Worm (Caenorhabditis elegans) whole organism, young adult: ENCODE measurements around the gene C01G10.1.

Source experiments
- B0035.1 ChIP-seq: sonication (generic microtip); optimal IDR thresholded peaks from 2 replicates; lab custom pipeline; 2016; ENCODE audit warnings: missing genetic modification characterization, mild to moderate bottlenecking, missing compliant biosample characterization, missing genotype, missing genetic modification reagents
- B0261.1 ChIP-seq: sonication (generic microtip); optimal IDR thresholded peaks from 2 replicates; lab custom pipeline; 2016; ENCODE audit warnings: mild to moderate bottlenecking, missing genetic modification characterization, moderate library complexity, missing compliant biosample characterization
- C17E4.6 ChIP-seq: fragments of 200-800 bp; sonication (Bioruptor generic); IDR thresholded peaks from 2 replicates; pipeline ENCODE4 v1.3.6; 2022; ENCODE audit warnings: missing genetic modification reagents, missing genetic modification characterization, missing compliant biosample characterization
- D2030.7 ChIP-seq: fragments of 200-800 bp; sonication (Bioruptor generic); IDR thresholded peaks from 2 replicates; pipeline ENCODE4 v1.3.6; 2022; ENCODE audit warnings: missing genetic modification reagents, missing genetic modification characterization, missing compliant biosample characterization
- F10E7.11 ChIP-seq: sonication (generic microtip); optimal IDR thresholded peaks from 2 replicates; lab custom pipeline; 2017; ENCODE audit warnings: mild to moderate bottlenecking, missing genetic modification characterization, moderate library complexity, missing compliant biosample characterization
- F22D6.2 ChIP-seq: sonication (generic microtip); optimal IDR thresholded peaks from 2 replicates; lab custom pipeline; 2016; ENCODE audit warnings: mild to moderate bottlenecking, missing genetic modification characterization, missing compliant biosample characterization
- F23B12.7 ChIP-seq: sonication (generic microtip); optimal IDR thresholded peaks from 2 replicates; lab custom pipeline; 2017; ENCODE audit warnings: missing genetic modification characterization, mild to moderate bottlenecking, missing compliant biosample characterization, antibody characterized with exemption, moderate library complexity; ENCODE audit not compliant: insufficient read depth
- F33H1.4 ChIP-seq: fragments of 200-800 bp; sonication (Bioruptor generic); IDR thresholded peaks from 2 replicates; pipeline ENCODE4 v1.3.6; 2022; ENCODE audit warnings: missing genetic modification reagents, missing genetic modification characterization, missing compliant biosample characterization
- F39B2.1 ChIP-seq: fragments of 200-800 bp; sonication (Bioruptor generic); IDR thresholded peaks from 2 replicates; pipeline ENCODE4 v1.3.6; 2022; ENCODE audit warnings: missing genetic modification reagents, missing genetic modification characterization, missing compliant biosample characterization
- F49E8.2 ChIP-seq: sonication (generic microtip); optimal IDR thresholded peaks from 3 replicates; lab custom pipeline; 2017; ENCODE audit warnings: missing genetic modification characterization, mild to moderate bottlenecking, missing compliant biosample characterization, antibody characterized with exemption, moderate library complexity; ENCODE audit not compliant: insufficient read depth
- F57C9.4 ChIP-seq: sonication (generic microtip); optimal IDR thresholded peaks from 2 replicates; lab custom pipeline; 2017; ENCODE audit warnings: mild to moderate bottlenecking, missing genetic modification characterization, missing compliant biosample characterization
- K12H6.12 ChIP-seq: fragments of 200-800 bp; sonication (Bioruptor generic); optimal IDR thresholded peaks from 2 replicates; lab custom pipeline; 2018; ENCODE audit warnings: mild to moderate bottlenecking, missing genetic modification characterization, missing compliant biosample characterization
- T26A5.8 ChIP-seq: sonication (generic microtip); optimal IDR thresholded peaks from 2 replicates; lab custom pipeline; 2016; ENCODE audit warnings: missing genetic modification characterization, missing compliant biosample characterization
- Y53G8AR.9 ChIP-seq: fragments of 200-800 bp; sonication (Bioruptor generic); conservative IDR thresholded peaks from 2 replicates; pipeline ENCODE4 v1.3.6; 2022; ENCODE audit warnings: missing genetic modification reagents, missing genetic modification characterization, missing compliant biosample characterization
- Y79H2A.3 ChIP-seq: fragments of 200-800 bp; sonication (Bioruptor generic); conservative IDR thresholded peaks from 2 replicates; pipeline ENCODE4 v1.3.6; 2022; ENCODE audit warnings: missing genetic modification reagents, missing genetic modification characterization, missing compliant biosample characterization
- akir-1 ChIP-seq: fragments of 200-800 bp; sonication (Bioruptor generic); optimal IDR thresholded peaks from 2 replicates; lab custom pipeline; 2018; ENCODE audit warnings: mild to moderate bottlenecking, missing genetic modification characterization, moderate library complexity, missing compliant biosample characterization
- aptf-2 ChIP-seq: fragments of 200-800 bp; sonication (Bioruptor generic); conservative IDR thresholded peaks from 2 replicates; pipeline ENCODE4 v1.3.6; 2022; ENCODE audit warnings: missing genetic modification reagents, missing genetic modification characterization, missing compliant biosample characterization
- athp-1 ChIP-seq: sonication (generic microtip); optimal IDR thresholded peaks from 2 replicates; lab custom pipeline; 2017; ENCODE audit warnings: mild to moderate bottlenecking, missing genetic modification characterization, missing compliant biosample characterization
- cebp-2 ChIP-seq: fragments of 200-800 bp; sonication (Bioruptor generic); IDR thresholded peaks from 2 replicates; pipeline ENCODE4 v1.3.6; 2022; ENCODE audit warnings: missing genetic modification characterization, missing compliant biosample characterization
- ceh-40 ChIP-seq: fragments of 200-800 bp; sonication (Bioruptor generic); IDR thresholded peaks from 2 replicates; pipeline ENCODE4 v1.3.6; 2022; ENCODE audit warnings: missing genetic modification characterization, missing compliant biosample characterization
- ceh-58 ChIP-seq: fragments of 200-800 bp; sonication (Bioruptor generic); IDR thresholded peaks from 2 replicates; pipeline ENCODE4 v1.3.6; 2022; ENCODE audit warnings: missing genetic modification characterization, missing compliant biosample characterization
- die-1 ChIP-seq: sonication (generic microtip); optimal IDR thresholded peaks from 2 replicates; lab custom pipeline; 2016; ENCODE audit warnings: missing genotype, mild to moderate bottlenecking, missing genetic modification characterization, missing compliant biosample characterization
- dox-1 ChIP-seq: fragments of 200-800 bp; sonication (Bioruptor generic); IDR thresholded peaks from 2 replicates; pipeline ENCODE4 v1.3.6; 2022; ENCODE audit warnings: missing genetic modification reagents, missing genetic modification characterization, missing compliant biosample characterization
- egl-44 ChIP-seq: fragments of 200-800 bp; sonication (Bioruptor generic); IDR thresholded peaks from 2 replicates; pipeline ENCODE4 v1.3.6; 2022; ENCODE audit warnings: missing genetic modification reagents, missing genetic modification characterization, missing compliant biosample characterization
- ekl-4 ChIP-seq: fragments of 200-800 bp; sonication (Bioruptor generic); IDR thresholded peaks from 2 replicates; pipeline ENCODE4 v1.3.6; 2022; ENCODE audit warnings: missing genetic modification reagents, missing genetic modification characterization, missing compliant biosample characterization
- gei-17 ChIP-seq: fragments of 200-800 bp; sonication (Bioruptor generic); optimal IDR thresholded peaks from 2 replicates; lab custom pipeline; 2018; ENCODE audit warnings: mild to moderate bottlenecking, missing genetic modification characterization, missing compliant biosample characterization
- hmg-20 ChIP-seq: fragments of 200-800 bp; sonication (Bioruptor generic); IDR thresholded peaks from 2 replicates; pipeline ENCODE4 v1.3.6; 2022; ENCODE audit warnings: missing genetic modification reagents, missing genetic modification characterization, missing compliant biosample characterization
- hrde-1 ChIP-seq: sonication (generic microtip); optimal IDR thresholded peaks from 2 replicates; lab custom pipeline; 2016; ENCODE audit warnings: missing genetic modification characterization, mild to moderate bottlenecking, missing compliant biosample characterization, moderate library complexity, missing genotype, missing genetic modification reagents, borderline replicate concordance
- lag-1 ChIP-seq: fragments of 200-800 bp; sonication (Bioruptor generic); IDR thresholded peaks from 2 replicates; pipeline ENCODE4 v1.3.6; 2022; ENCODE audit warnings: missing genetic modification reagents, missing genetic modification characterization, missing compliant biosample characterization
- let-526 ChIP-seq: fragments of 200-800 bp; sonication (Bioruptor generic); IDR thresholded peaks from 2 replicates; pipeline ENCODE4 v1.3.6; 2022; ENCODE audit warnings: missing genetic modification reagents, missing genetic modification characterization, missing compliant biosample characterization
- let-607 ChIP-seq, 2 experiments: fragments of 200-800 bp in 1 of 2; sonication (Bioruptor generic) in 1 of 2; sonication (generic microtip) in 1 of 2; optimal IDR thresholded peaks; 2 replicates each; lab custom pipeline; 2016 to 2018; ENCODE audit warnings: mild to moderate bottlenecking in 2 of 2, missing compliant biosample characterization in 2 of 2, missing genetic modification characterization in 2 of 2, moderate library complexity in 2 of 2, missing genotype in 1 of 2
- lin-40 ChIP-seq: sonication (generic microtip); optimal IDR thresholded peaks from 2 replicates; lab custom pipeline; 2016; ENCODE audit warnings: missing genetic modification characterization, mild to moderate bottlenecking, missing compliant biosample characterization, missing genotype, missing genetic modification reagents
- lir-1 ChIP-seq: fragments of 200-800 bp; sonication (Bioruptor generic); conservative IDR thresholded peaks from 2 replicates; pipeline ENCODE4 v1.3.6; 2022; ENCODE audit warnings: missing genetic modification reagents, missing genetic modification characterization, missing compliant biosample characterization
- madf-10 ChIP-seq: sonication (generic microtip); optimal IDR thresholded peaks from 2 replicates; lab custom pipeline; 2016; ENCODE audit warnings: mild to moderate bottlenecking, missing genetic modification characterization, missing compliant biosample characterization
- madf-3 ChIP-seq: fragments of 200-800 bp; sonication (Bioruptor generic); IDR thresholded peaks from 2 replicates; pipeline ENCODE4 v1.3.6; 2022; ENCODE audit warnings: missing genetic modification reagents, missing genetic modification characterization, missing compliant biosample characterization
- nfya-2 ChIP-seq: fragments of 200-800 bp; sonication (Bioruptor generic); IDR thresholded peaks from 2 replicates; pipeline ENCODE4 v1.3.6; 2022; ENCODE audit warnings: missing genetic modification reagents, missing genetic modification characterization, missing compliant biosample characterization
- nhr-179 ChIP-seq: sonication (generic microtip); optimal IDR thresholded peaks from 2 replicates; lab custom pipeline; 2016; ENCODE audit warnings: mild to moderate bottlenecking, missing genetic modification characterization, missing compliant biosample characterization
- pha-4 ChIP-seq: fragments of 150-350 bp; sonication (generic microtip); optimal IDR thresholded peaks from 2 replicates; lab custom pipeline; 2014; ENCODE audit warnings: missing biosample characterization, missing genetic modification reagents, missing genetic modification characterization
- repo-1 ChIP-seq: sonication (generic microtip); optimal IDR thresholded peaks from 2 replicates; lab custom pipeline; 2017; ENCODE audit warnings: mild to moderate bottlenecking, missing genetic modification characterization, missing compliant biosample characterization
- sea-2 ChIP-seq: fragments of 200-800 bp; sonication (Bioruptor generic); IDR thresholded peaks from 2 replicates; pipeline ENCODE4 v1.3.6; 2022; ENCODE audit warnings: missing genetic modification characterization, missing compliant biosample characterization
- snpc-4 ChIP-seq, 5 experiments: fragments of 150-350 bp in 1 of 5; sonication (generic microtip) in 4 of 5; optimal IDR thresholded peaks; 2 replicates each; lab custom pipeline; 2014 to 2018; ENCODE audit warnings: missing genetic modification characterization in 5 of 5, missing biosample characterization in 3 of 5, antibody characterized with exemption in 2 of 5, mild to moderate bottlenecking in 2 of 5, missing compliant biosample characterization in 2 of 5, missing genotype in 2 of 5, moderate library complexity in 2 of 5, missing genetic modification reagents in 1 of 5
- unc-130 ChIP-seq: sonication (generic microtip); optimal IDR thresholded peaks from 2 replicates; lab custom pipeline; 2016; ENCODE audit warnings: missing genetic modification reagents, missing genetic modification characterization, missing compliant biosample characterization
- ztf-18 ChIP-seq: sonication (generic microtip); optimal IDR thresholded peaks from 2 replicates; lab custom pipeline; 2016; ENCODE audit warnings: missing genotype, mild to moderate bottlenecking, missing genetic modification characterization, missing compliant biosample characterization
- ztf-22 ChIP-seq: fragments of 200-800 bp; sonication (Bioruptor generic); optimal IDR thresholded peaks from 2 replicates; lab custom pipeline; 2018; ENCODE audit warnings: mild to moderate bottlenecking, missing genetic modification characterization, moderate library complexity, missing compliant biosample characterization
- ztf-25 ChIP-seq: fragments of 200-800 bp; sonication (Bioruptor generic); IDR thresholded peaks from 2 replicates; pipeline ENCODE4 v1.3.6; 2022; ENCODE audit warnings: missing genetic modification reagents, missing genetic modification characterization, missing compliant biosample characterization
- ztf-28 ChIP-seq: fragments of 200-800 bp; sonication (Bioruptor generic); IDR thresholded peaks from 2 replicates; pipeline ENCODE4 v1.3.6; 2022; ENCODE audit warnings: missing genetic modification reagents, missing genetic modification characterization, missing compliant biosample characterization
- ztf-3 ChIP-seq: fragments of 200-800 bp; sonication (Bioruptor generic); optimal IDR thresholded peaks from 2 replicates; lab custom pipeline; 2018; ENCODE audit warnings: mild to moderate bottlenecking, missing genetic modification characterization, missing compliant biosample characterization
- ztf-6 ChIP-seq: fragments of 200-800 bp; sonication (Bioruptor generic); IDR thresholded peaks from 2 replicates; pipeline ENCODE4 v1.3.6; 2022; ENCODE audit warnings: missing genetic modification reagents, missing genetic modification characterization, missing compliant biosample characterization

The C01G10.1 gene

DNA sequence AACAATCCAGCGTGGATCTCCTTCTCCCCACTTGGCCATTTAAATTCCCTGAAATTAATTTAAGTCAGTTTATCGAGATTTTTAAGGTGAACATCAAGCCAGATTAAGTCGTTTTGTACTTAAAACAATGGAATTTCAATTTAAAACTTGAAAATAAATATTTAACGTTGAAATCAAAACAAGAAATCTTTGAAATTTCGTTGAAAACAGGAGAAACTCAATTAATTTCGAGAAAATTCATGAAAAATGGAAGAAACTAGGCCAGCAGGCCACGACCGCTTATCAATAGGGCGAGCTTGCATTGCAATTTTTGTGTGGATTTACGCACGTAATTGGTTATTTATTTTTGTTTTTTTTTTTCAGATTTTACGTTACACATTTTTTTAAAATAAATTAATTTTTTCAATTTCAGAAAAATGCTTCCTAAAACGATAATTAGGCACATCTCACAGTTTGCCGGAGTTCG lies 14.2 kb upstream of the C01G10.1 start, which contains the start of the genes ahsa-1 and C01G10.7 (continued):
- peak; percentile 49 for TF ChIP-seq ztf-22
- TF ChIP-seq lag-1 (GFP tag; lab: Robert Waterston, UW) = no peak
- peak; percentile 87 for TF ChIP-seq madf-10 (tag; lab: Kevin White, UChicago)
- peak; percentile 83 for TF ChIP-seq ztf-6 (GFP tag; lab: Robert Waterston, UW)
- TF ChIP-seq B0261.1 (tag; lab: Kevin White, UChicago) = peak; percentile 37
- peak; percentile 93 for TF ChIP-seq ztf-28 (GFP tag; lab: Robert Waterston, UW)
- TF ChIP-seq K12H6.12 (tag; lab: Kevin White, UChicago) = peak; percentile 70
- no peak for TF ChIP-seq gei-17 (GFP tag; lab: Kevin White, UChicago)
- TF ChIP-seq unc-130 (GFP tag; lab: Kevin White, UChicago) = peak; percentile 96
- peak; percentile 86 for TF ChIP-seq athp-1 (tag; lab: Kevin White, UChicago)
- no peak for TF ChIP-seq F57C9.4 (tag; lab: Kevin White, UChicago)
- TF ChIP-seq die-1 (tag; lab: Kevin White, UChicago) = no peak
- peak; percentile 88 for TF ChIP-seq ekl-4
- peak; percentile 41 for TF ChIP-seq B0035.1
- peak; percentile 23 for TF ChIP-seq hrde-1 (tag; lab: Kevin White, UChicago)
- peak; percentile 71; the same call in 1 of the 2 replicates for TF ChIP-seq ztf-25 (GFP tag; lab: Robert Waterston, UW)
- TF ChIP-seq cebp-2 (GFP tag; lab: Robert Waterston, UW) = no peak
- TF ChIP-seq lin-40 = no peak
- TF ChIP-seq madf-3 (GFP tag; lab: Robert Waterston, UW) = no peak
- TF ChIP-seq egl-44 (GFP tag; lab: Robert Waterston, UW) = peak; percentile 80
- peak in 1 of 2 experiments; percentile 77 for TF ChIP-seq let-607 (tag; optimal IDR thresholded peaks at IDR 0.05; lab: Kevin White, UChicago)
- TF ChIP-seq F39B2.1 (GFP tag; lab: Robert Waterston, UW) = no peak
- TF ChIP-seq ceh-40 (GFP tag; lab: Robert Waterston, UW) = no peak
- TF ChIP-seq D2030.7 (GFP tag; lab: Robert Waterston, UW) = peak; percentile 88
- TF ChIP-seq ceh-58 (GFP tag; lab: Robert Waterston, UW) = no peak
- TF ChIP-seq dox-1 (GFP tag; lab: Robert Waterston, UW) = peak; percentile 93
- peak; percentile 70 for TF ChIP-seq F33H1.4 (GFP tag; lab: Robert Waterston, UW)
- peak; percentile 84 for TF ChIP-seq F23B12.7
- TF ChIP-seq lir-1 (GFP tag; lab: Robert Waterston, UW) = peak; percentile 82
- peak; percentile 24 for TF ChIP-seq F49E8.2 (tag; lab: Kevin White, UChicago)
- TF ChIP-seq nhr-179 (tag; lab: Kevin White, UChicago) = no peak
- TF ChIP-seq sea-2 (GFP tag; lab: Robert Waterston, UW) = no peak
- no peak for TF ChIP-seq F10E7.11
- TF ChIP-seq C17E4.6 = peak; percentile 48; the same call in 1 of the 2 replicates
- TF ChIP-seq Y53G8AR.9 (GFP tag; lab: Robert Waterston, UW) = peak; percentile 76; the same call in 1 of the 2 replicates
- TF ChIP-seq nfya-2 (GFP tag; lab: Robert Waterston, UW) = no peak
- TF ChIP-seq ztf-18 (tag; lab: Kevin White, UChicago) = peak; percentile 74
- TF ChIP-seq F22D6.2 = peak; percentile 52
- peak; percentile 90 for TF ChIP-seq let-526 (GFP tag; lab: Robert Waterston, UW)
- TF ChIP-seq akir-1 (GFP tag; lab: Kevin White, UChicago) = peak; percentile 31
- TF ChIP-seq aptf-2 (GFP tag; lab: Robert Waterston, UW) = peak; percentile 90
- no peak for TF ChIP-seq snpc-4 (GFP tag; optimal IDR thresholded peaks at IDR 0.05; lab: Kevin White, UChicago)
- peak in 3 of 4 experiments; percentile 69 to 85 (median 74) for TF ChIP-seq snpc-4 (tag; optimal IDR thresholded peaks at IDR 0.05; lab: Kevin White, UChicago)
- no peak for TF ChIP-seq hmg-20 (GFP tag; lab: Robert Waterston, UW)
- TF ChIP-seq Y79H2A.3 (GFP tag; lab: Robert Waterston, UW) = peak; percentile 77
- no peak for TF ChIP-seq pha-4
- TF ChIP-seq repo-1 (tag; lab: Kevin White, UChicago) = no peak
- TF ChIP-seq ztf-3 (GFP tag; lab: Kevin White, UChicago) = no peak
- TF ChIP-seq T26A5.8 (tag; lab: Kevin White, UChicago) = no peak
